Fruit fly (Drosophila melanogaster): ENCODE measurements around the gene CG13796.

DNA sequence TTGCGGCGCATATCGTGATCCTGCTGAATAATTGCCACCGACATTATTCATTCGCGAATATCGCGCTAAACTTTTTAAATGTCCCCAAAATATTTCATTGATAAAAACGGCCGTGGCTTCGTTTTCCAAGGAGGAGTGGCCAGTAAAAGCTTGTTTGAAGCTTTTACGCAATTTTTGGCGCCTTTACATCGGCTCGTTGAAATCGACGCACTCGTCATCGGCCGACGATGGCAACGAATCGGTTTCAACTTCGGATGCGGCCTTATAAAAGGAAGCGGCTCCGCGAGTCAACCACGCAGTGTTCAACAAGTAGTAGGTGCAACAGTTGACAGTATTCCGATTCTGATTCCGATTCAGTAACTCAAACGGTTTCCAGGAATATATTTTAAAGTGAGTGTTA is 34.9 kb upstream of the CG13796 start, which contains the start of gene CG7191:
- TF ChIP-seq tj (GFP tag; optimal IDR thresholded peaks at IDR 0.05) (no peak), CG7101 (tag; optimal IDR thresholded peaks at IDR 0.05) (no peak), pad (GFP tag; optimal IDR thresholded peaks at IDR 0.05) (no peak)

Data from whole organism, adult.